Worm (Caenorhabditis elegans): ENCODE data around the gene oig-5.

ce11 chrIV:14825379-14825778, 18.4 kb downstream of the oig-5 start, which contains the start of gene rps-18:
- no peak for TF ChIP-seq egl-27 (tag; optimal IDR thresholded peaks at IDR 0.05)
- no peak for TF ChIP-seq snpc-4 (tag; optimal IDR thresholded peaks at IDR 0.05)
- TF ChIP-seq nhr-11 (tag; optimal IDR thresholded peaks at IDR 0.05): no peak
- no peak for TF ChIP-seq hmg-11 (tag; optimal IDR thresholded peaks at IDR 0.05)
- TF ChIP-seq ztf-11 (tag; optimal IDR thresholded peaks at IDR 0.05): no peak
- no peak for TF ChIP-seq daf-12 (tag; optimal IDR thresholded peaks at IDR 0.05)
- TF ChIP-seq R02D3.7 (tag; optimal IDR thresholded peaks at IDR 0.05): no peak
